Worm (Caenorhabditis elegans) whole organism, young adult: ENCODE data around the gene K08B5.1.

ENCODE experiments used
- F57C9.4 ChIP-seq: sonication (generic microtip); optimal IDR thresholded peaks from 2 replicates; lab custom pipeline; 2017; ENCODE audit warnings: mild to moderate bottlenecking, missing genetic modification characterization, missing compliant biosample characterization
- egrh-3 ChIP-seq: fragments of 200-800 bp; sonication (Bioruptor generic); IDR thresholded peaks from 2 replicates; pipeline ENCODE4 v1.3.6; 2022; ENCODE audit warnings: missing genetic modification reagents, missing genetic modification characterization, missing compliant biosample characterization
- lin-54 ChIP-seq: fragments of 200-800 bp; sonication (Bioruptor generic); optimal IDR thresholded peaks from 2 replicates; lab custom pipeline; 2018; ENCODE audit warnings: mild to moderate bottlenecking, missing genetic modification characterization, missing compliant biosample characterization
- nhr-179 ChIP-seq: sonication (generic microtip); optimal IDR thresholded peaks from 2 replicates; lab custom pipeline; 2016; ENCODE audit warnings: mild to moderate bottlenecking, missing genetic modification characterization, missing compliant biosample characterization

DNA sequence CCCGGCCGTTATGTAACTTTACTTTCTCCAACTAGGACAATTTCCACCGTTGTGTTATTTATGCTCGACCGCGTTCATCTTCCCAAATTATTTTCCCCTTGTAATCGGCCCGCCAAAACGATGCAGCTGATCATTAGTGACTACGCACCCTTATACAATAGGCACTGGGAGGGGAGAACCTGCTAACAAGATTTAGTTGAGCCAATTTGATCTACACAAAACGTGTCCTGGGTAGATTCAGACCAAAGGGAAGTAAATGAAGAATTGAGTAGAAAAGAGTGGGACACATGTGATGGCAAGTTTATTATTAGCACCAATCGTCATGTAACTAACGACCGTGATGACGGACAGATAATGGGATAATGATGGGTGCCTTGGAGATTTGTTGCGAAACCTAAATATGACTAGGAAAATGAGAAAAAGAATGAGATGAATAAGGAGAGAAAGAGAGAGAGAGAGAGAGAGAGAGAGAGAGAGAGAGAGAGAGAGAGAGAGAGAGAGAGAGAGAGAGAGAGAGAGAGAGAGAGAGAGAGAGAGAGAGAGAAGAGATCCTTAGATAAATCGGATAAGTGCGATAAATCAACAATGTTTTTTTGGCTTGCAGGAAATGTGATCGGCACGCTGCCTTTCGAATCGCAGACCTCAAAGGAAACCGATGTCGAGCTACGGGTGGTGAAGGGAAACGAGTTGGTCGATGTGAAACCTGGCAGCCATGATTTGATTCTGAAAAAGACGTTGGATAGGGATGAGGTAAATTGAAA is 37.5 kb downstream of the K08B5.1 start:
- TF ChIP-seq lin-54 (GFP tag; lab: Kevin White, UChicago) (no peak), nhr-179 (tag; lab: Kevin White, UChicago) (no peak), F57C9.4 (tag; lab: Kevin White, UChicago) (no peak), egrh-3 (GFP tag; lab: Robert Waterston, UW) (no peak)
